Worm (Caenorhabditis elegans): ENCODE data around the gene srh-67.

DNA sequence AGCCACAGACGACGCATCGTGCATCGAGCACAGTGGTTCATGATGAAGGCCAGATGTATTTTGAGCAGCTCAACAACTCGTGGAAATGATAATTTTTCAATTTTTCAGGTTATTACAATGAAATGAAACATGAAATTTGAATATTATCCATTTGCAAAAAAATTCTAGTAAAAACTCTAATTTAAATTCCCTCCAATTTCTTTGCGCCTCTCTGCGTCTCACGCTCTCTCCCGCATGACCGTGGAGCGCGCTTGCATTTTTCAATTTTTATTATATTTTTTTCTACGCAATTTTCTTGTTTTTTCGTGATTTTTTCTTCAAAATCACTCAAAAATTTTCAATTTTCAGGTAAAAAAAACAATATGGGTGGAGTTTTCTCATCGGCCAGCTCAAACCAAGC, 49.3 kb upstream of the srh-67 start, which contains the start of gene tag-281:
- no peak for TF ChIP-seq pag-3 (tag; optimal IDR thresholded peaks at IDR 0.05; ENCODE audit: borderline replicate concordance)
- no peak for TF ChIP-seq che-1 (tag; optimal IDR thresholded peaks at IDR 0.05)
- no peak for TF ChIP-seq ama-1 (optimal IDR thresholded peaks at IDR 0.05)
- TF ChIP-seq pqm-1 (tag; optimal IDR thresholded peaks at IDR 0.05) = no peak
- TF ChIP-seq ttx-3 (tag; optimal IDR thresholded peaks at IDR 0.05) = no peak
- TF ChIP-seq pha-4 (tag; optimal IDR thresholded peaks at IDR 0.05) = no peak
- TF ChIP-seq unc-55 (GFP tag; optimal IDR thresholded peaks at IDR 0.05) = no peak
- no peak for TF ChIP-seq tbx-2 (tag; optimal IDR thresholded peaks at IDR 0.05)
- TF ChIP-seq elt-2 (tag; optimal IDR thresholded peaks at IDR 0.05) = no peak
- TF ChIP-seq nfya-1 (tag; optimal IDR thresholded peaks at IDR 0.05) = peak; percentile 68
- no peak for TF ChIP-seq ceh-9 (tag; optimal IDR thresholded peaks at IDR 0.05)
- TF ChIP-seq unc-3 (GFP tag; conservative IDR thresholded peaks at IDR 0.05) = no peak
- no peak for TF ChIP-seq unc-3 (tag; optimal IDR thresholded peaks at IDR 0.05)

Measured in whole organism, late embryonic.